Worm (Caenorhabditis elegans) whole organism, young adult: Measurements from ENCODE around the gene K08D8.12.

ENCODE experiments used
- F22D6.2 ChIP-seq: sonication (generic microtip); optimal IDR thresholded peaks from 2 replicates; lab custom pipeline; 2016; ENCODE audit warnings: mild to moderate bottlenecking, missing genetic modification characterization, missing compliant biosample characterization
- Y53G8AR.9 ChIP-seq: fragments of 200-800 bp; sonication (Bioruptor generic); conservative IDR thresholded peaks from 2 replicates; pipeline ENCODE4 v1.3.6; 2022; ENCODE audit warnings: missing genetic modification reagents, missing genetic modification characterization, missing compliant biosample characterization
- bed-2 ChIP-seq: fragments of 200-800 bp; sonication (Bioruptor generic); IDR thresholded peaks from 2 replicates; pipeline ENCODE4 v1.3.6; 2022; ENCODE audit warnings: missing genetic modification reagents, missing genetic modification characterization, missing compliant biosample characterization
- ceh-79 ChIP-seq: sonication (generic microtip); optimal IDR thresholded peaks from 2 replicates; lab custom pipeline; 2017; ENCODE audit warnings: mild to moderate bottlenecking, missing genetic modification characterization, missing compliant biosample characterization
- dpl-1 ChIP-seq: fragments of 150-350 bp; optimal IDR thresholded peaks from 2 replicates; lab custom pipeline; 2014; ENCODE audit warnings: missing biosample characterization, missing genetic modification reagents, missing genetic modification characterization
- efl-1 ChIP-seq: fragments of 150-350 bp; optimal IDR thresholded peaks from 2 replicates; lab custom pipeline; 2014; ENCODE audit warnings: missing biosample characterization, missing genetic modification reagents, missing genetic modification characterization
- nhr-90 ChIP-seq: sonication (generic microtip); optimal IDR thresholded peaks from 2 replicates; lab custom pipeline; 2016; ENCODE audit warnings: missing genotype, mild to moderate bottlenecking, missing genetic modification characterization, missing compliant biosample characterization
- pbrm-1 ChIP-seq: fragments of 200-800 bp; sonication (Bioruptor generic); IDR thresholded peaks from 2 replicates; pipeline ENCODE4 v1.3.6; 2022; ENCODE audit warnings: missing genetic modification reagents, missing genetic modification characterization, missing compliant biosample characterization
- pha-4 ChIP-seq: fragments of 150-350 bp; sonication (generic microtip); optimal IDR thresholded peaks from 2 replicates; lab custom pipeline; 2014; ENCODE audit warnings: missing biosample characterization, missing genetic modification reagents, missing genetic modification characterization
- sdz-38 ChIP-seq: sonication (generic microtip); optimal IDR thresholded peaks from 2 replicates; lab custom pipeline; 2016; ENCODE audit warnings: missing genotype, missing genetic modification characterization, missing compliant biosample characterization
- snpc-4 ChIP-seq, 5 experiments: fragments of 150-350 bp in 1 of 5; sonication (generic microtip) in 4 of 5; optimal IDR thresholded peaks; 2 replicates each; lab custom pipeline; 2014 to 2018; ENCODE audit warnings: missing genetic modification characterization in 5 of 5, missing biosample characterization in 3 of 5, antibody characterized with exemption in 2 of 5, mild to moderate bottlenecking in 2 of 5, missing compliant biosample characterization in 2 of 5, missing genotype in 2 of 5, moderate library complexity in 2 of 5, missing genetic modification reagents in 1 of 5
- unc-62 ChIP-seq: fragments of 150-350 bp; optimal IDR thresholded peaks from 2 replicates; lab custom pipeline; 2014; ENCODE audit warnings: missing biosample characterization, missing genetic modification reagents, missing genetic modification characterization

- no peak for TF ChIP-seq pbrm-1 (GFP tag; lab: Robert Waterston, UW)
- TF ChIP-seq bed-2 (GFP tag; lab: Robert Waterston, UW), result no peak
- no peak for TF ChIP-seq pha-4 (tag; lab: Kevin White, UChicago)
- no peak for TF ChIP-seq dpl-1 (GFP tag; lab: Kevin White, UChicago)
- no peak for TF ChIP-seq ceh-79 (tag; lab: Kevin White, UChicago)
- no peak for TF ChIP-seq sdz-38 (tag; lab: Kevin White, UChicago)
- TF ChIP-seq efl-1 (GFP tag; lab: Kevin White, UChicago), result no peak
- no peak for TF ChIP-seq F22D6.2 (tag; lab: Kevin White, UChicago)
- TF ChIP-seq nhr-90 (tag; lab: Kevin White, UChicago), result no peak
- no peak for TF ChIP-seq unc-62 (GFP tag; lab: Kevin White, UChicago)
- no peak for TF ChIP-seq snpc-4 (GFP tag; optimal IDR thresholded peaks at IDR 0.05; lab: Kevin White, UChicago)
- TF ChIP-seq snpc-4 (tag; optimal IDR thresholded peaks at IDR 0.05; lab: Kevin White, UChicago), result no peak
- no peak for TF ChIP-seq Y53G8AR.9
Measured at ce11 chrIV:12870315-12870714, 23.0 kb upstream of the K08D8.12 start.
